Fruit fly (Drosophila melanogaster) whole organism, embryonic: ENCODE measurements around the gene aln.
A peak's percentile ranks its signal among the peaks of the same experiment; 100 is the strongest.

Experiments used
- B-H2 ChIP-seq: fragments of 200-800 bp; sonication (Bioruptor generic); optimal IDR thresholded peaks from 2 replicates; lab custom pipeline; 2018; ENCODE audit warnings: missing biosample characterization, mild to moderate bottlenecking, missing genetic modification characterization
- Bdp1 ChIP-seq: fragments of 200-800 bp; sonication (Bioruptor generic); optimal IDR thresholded peaks from 3 replicates; lab custom pipeline; 2016; ENCODE audit warnings: missing biosample characterization, missing genetic modification characterization
- BtbVII ChIP-seq: fragments of 200-800 bp; sonication (Bioruptor generic); optimal IDR thresholded peaks from 3 replicates; lab custom pipeline; 2017; ENCODE audit warnings: missing biosample characterization, mild to moderate bottlenecking, missing genetic modification characterization
- CG10274 ChIP-seq: fragments of 200-800 bp; sonication (Bioruptor generic); optimal IDR thresholded peaks from 3 replicates; lab custom pipeline; 2017; ENCODE audit warnings: missing biosample characterization, mild to moderate bottlenecking, missing genetic modification characterization
- CG10431 ChIP-seq: fragments of 200-800 bp; sonication (Bioruptor generic); optimal IDR thresholded peaks from 3 replicates; lab custom pipeline; 2018; ENCODE audit warnings: missing biosample characterization, mild to moderate bottlenecking, missing genetic modification characterization
- CG11696 ChIP-seq: fragments of 200-800 bp; sonication (Bioruptor generic); IDR thresholded peaks from 2 replicates; pipeline ENCODE4 v1.3.6; 2022; ENCODE audit warnings: missing biosample characterization, missing genetic modification characterization
- CG12942 ChIP-seq: fragments of 200-800 bp; sonication (Bioruptor generic); optimal IDR thresholded peaks from 3 replicates; lab custom pipeline; 2016; ENCODE audit warnings: missing biosample characterization, missing genetic modification characterization
- CG17612 ChIP-seq: fragments of 200-800 bp; sonication (Bioruptor generic); IDR thresholded peaks from 2 replicates; pipeline ENCODE4 v1.3.6; 2022; ENCODE audit warnings: missing biosample characterization, missing genetic modification characterization
- CG2116 ChIP-seq: fragments of 200-800 bp; sonication (Bioruptor generic); optimal IDR thresholded peaks from 3 replicates; lab custom pipeline; 2018; ENCODE audit warnings: missing biosample characterization, mild to moderate bottlenecking, missing genetic modification characterization
- CG2120 ChIP-seq: fragments of 200-800 bp; sonication (Bioruptor generic); optimal IDR thresholded peaks from 3 replicates; lab custom pipeline; 2016; ENCODE audit warnings: missing biosample characterization, missing genetic modification characterization
- CG2129 ChIP-seq: fragments of 200-800 bp; sonication (Bioruptor generic); IDR thresholded peaks from 2 replicates; pipeline ENCODE4 v1.3.6; 2022; ENCODE audit warnings: missing biosample characterization, missing genetic modification characterization; ENCODE audit not compliant: partially characterized antibody
- CG2199 ChIP-seq: fragments of 200-800 bp; sonication (Bioruptor generic); IDR thresholded peaks from 3 replicates; pipeline ENCODE4 v1.3.6; 2022; ENCODE audit warnings: missing biosample characterization, missing genetic modification characterization
- CG2202 ChIP-seq: fragments of 200-800 bp; sonication (Bioruptor generic); optimal IDR thresholded peaks from 2 replicates; lab custom pipeline; 2018; ENCODE audit warnings: missing biosample characterization, mild to moderate bottlenecking, missing genetic modification characterization
- CG2712 ChIP-seq: fragments of 200-800 bp; optimal IDR thresholded peaks from 3 replicates; lab custom pipeline; 2019; ENCODE audit warnings: missing biosample characterization, mild to moderate bottlenecking, missing genetic modification characterization, moderate library complexity
- CG31441 ChIP-seq: fragments of 200-800 bp; sonication (Bioruptor generic); IDR thresholded peaks from 2 replicates; pipeline ENCODE4 v1.3.6; 2022; ENCODE audit warnings: missing biosample characterization, missing genetic modification characterization
- CG32767 ChIP-seq: fragments of 200-800 bp; sonication (Bioruptor generic); IDR thresholded peaks from 2 replicates; pipeline ENCODE4 v1.3.6; 2022; ENCODE audit warnings: missing biosample characterization, missing genetic modification characterization
- CG4404 ChIP-seq: fragments of 200-800 bp; sonication (Bioruptor generic); IDR thresholded peaks from 2 replicates; pipeline ENCODE4 v1.3.6; 2022; ENCODE audit warnings: missing biosample characterization, missing genetic modification characterization
- CG6689 ChIP-seq: fragments of 200-800 bp; sonication (Bioruptor generic); IDR thresholded peaks from 2 replicates; pipeline ENCODE4 v1.3.6; 2022; ENCODE audit warnings: missing biosample characterization, missing genetic modification characterization
- CG8359 ChIP-seq: fragments of 200-800 bp; sonication (Bioruptor generic); optimal IDR thresholded peaks from 2 replicates; lab custom pipeline; 2017; ENCODE audit warnings: missing biosample characterization, mild to moderate bottlenecking, missing genetic modification characterization, borderline replicate concordance
- CG8388 ChIP-seq: fragments of 200-800 bp; sonication (Bioruptor generic); optimal IDR thresholded peaks from 2 replicates; lab custom pipeline; 2019; ENCODE audit warnings: missing biosample characterization, mild to moderate bottlenecking, missing genetic modification characterization, moderate library complexity
- CHES-1-like ChIP-seq: fragments of 200-800 bp; sonication (Bioruptor generic); optimal IDR thresholded peaks from 2 replicates; lab custom pipeline; 2016; ENCODE audit warnings: missing biosample characterization, missing genetic modification characterization
- CrebB ChIP-seq: fragments of 200-800 bp; sonication (Bioruptor generic); optimal IDR thresholded peaks from 3 replicates; lab custom pipeline; 2018; ENCODE audit warnings: missing biosample characterization, mild to moderate bottlenecking, missing genetic modification characterization
- D ChIP-seq, 2 experiments: fragments of 200-800 bp in 1 of 2; fragments of >200 bp in 1 of 2; sonication (Bioruptor generic) in 1 of 2; optimal IDR thresholded peaks; 2 replicates in 1 of 2; 3 replicates in 1 of 2; lab custom pipeline; 2017; ENCODE audit warnings: mild to moderate bottlenecking in 1 of 2, missing biosample characterization in 1 of 2, missing genetic modification characterization in 1 of 2, missing genetic modification reagents in 1 of 2
- Dip3 ChIP-seq: fragments of 200-800 bp; sonication (Bioruptor generic); optimal IDR thresholded peaks from 3 replicates; lab custom pipeline; 2016; ENCODE audit warnings: missing biosample characterization, missing genetic modification characterization
- Doc3 ChIP-seq: fragments of 200-800 bp; sonication (Bioruptor generic); IDR thresholded peaks from 3 replicates; pipeline ENCODE4 v1.3.6; 2022; ENCODE audit warnings: missing biosample characterization, missing genetic modification characterization; ENCODE audit not compliant: partially characterized antibody
- H2.0 ChIP-seq: fragments of 200-800 bp; sonication (Bioruptor generic); IDR thresholded peaks from 2 replicates; pipeline ENCODE4 v1.3.6; 2022; ENCODE audit warnings: missing biosample characterization, missing genetic modification characterization
- Meics ChIP-seq: fragments of 200-800 bp; sonication (Bioruptor generic); optimal IDR thresholded peaks from 2 replicates; lab custom pipeline; 2017; ENCODE audit warnings: missing biosample characterization, mild to moderate bottlenecking, missing genetic modification characterization
- Mrtf ChIP-seq: fragments of 200-800 bp; sonication (Bioruptor generic); IDR thresholded peaks from 3 replicates; pipeline ENCODE4 v1.3.6; 2022; ENCODE audit warnings: missing biosample characterization, missing genetic modification characterization
- NC2β ChIP-seq: fragments of 200-800 bp; sonication (Bioruptor generic); optimal IDR thresholded peaks from 2 replicates; lab custom pipeline; 2016; ENCODE audit warnings: missing biosample characterization, missing genetic modification characterization
- Sry-β ChIP-seq: fragments of 200-800 bp; sonication (Bioruptor generic); optimal IDR thresholded peaks from 2 replicates; lab custom pipeline; 2018; ENCODE audit warnings: missing biosample characterization, mild to moderate bottlenecking, missing genetic modification characterization, moderate library complexity
- Usf ChIP-seq: fragments of 200-800 bp; sonication (Bioruptor generic); optimal IDR thresholded peaks from 2 replicates; lab custom pipeline; 2017; ENCODE audit warnings: missing genotype, missing biosample characterization, missing genetic modification characterization
- al ChIP-seq: fragments of 200-800 bp; sonication (Bioruptor generic); IDR thresholded peaks from 2 replicates; pipeline ENCODE4 v1.3.6; 2022; ENCODE audit warnings: missing biosample characterization, missing genetic modification characterization
- ci ChIP-seq: fragments of 200-800 bp; sonication (Bioruptor generic); IDR thresholded peaks from 3 replicates; pipeline ENCODE4 v1.3.6; 2022; ENCODE audit warnings: missing biosample characterization, missing genetic modification characterization
- ems ChIP-seq: fragments of 200-800 bp; sonication (Bioruptor generic); optimal IDR thresholded peaks from 3 replicates; lab custom pipeline; 2016; ENCODE audit warnings: missing biosample characterization, missing genetic modification characterization
- gem ChIP-seq: fragments of 200-800 bp; sonication (Bioruptor generic); optimal IDR thresholded peaks from 2 replicates; lab custom pipeline; 2019; ENCODE audit warnings: missing biosample characterization, mild to moderate bottlenecking, missing genetic modification characterization, moderate library complexity
- grn ChIP-seq: fragments of 200-800 bp; sonication (Bioruptor generic); optimal IDR thresholded peaks from 3 replicates; lab custom pipeline; 2017; ENCODE audit warnings: missing biosample characterization, missing genetic modification characterization
- gro ChIP-seq: fragments of 200-800 bp; sonication (Bioruptor generic); optimal IDR thresholded peaks from 2 replicates; lab custom pipeline; 2016; ENCODE audit warnings: missing biosample characterization, missing genetic modification characterization
- gsb ChIP-seq: fragments of 200-800 bp; sonication (Bioruptor generic); IDR thresholded peaks from 2 replicates; pipeline ENCODE4 v1.3.6; 2022; ENCODE audit warnings: missing biosample characterization, missing genetic modification characterization
- gsb-n ChIP-seq: fragments of 200-800 bp; sonication (Bioruptor generic); optimal IDR thresholded peaks from 3 replicates; lab custom pipeline; 2018; ENCODE audit warnings: missing biosample characterization, mild to moderate bottlenecking, missing genetic modification characterization
- inv ChIP-seq: fragments of 200-800 bp; sonication (Bioruptor generic); IDR thresholded peaks from 2 replicates; pipeline ENCODE4 v1.3.6; 2022; ENCODE audit warnings: missing biosample characterization, missing genetic modification characterization; ENCODE audit not compliant: partially characterized antibody
- jigr1 ChIP-seq: fragments of 200-800 bp; sonication (Bioruptor generic); IDR thresholded peaks from 3 replicates; pipeline ENCODE4 v1.3.6; 2022; ENCODE audit warnings: missing biosample characterization, missing genetic modification characterization
- jumu ChIP-seq: fragments of 200-800 bp; sonication (Bioruptor generic); optimal IDR thresholded peaks from 3 replicates; lab custom pipeline; 2016; ENCODE audit warnings: missing biosample characterization, missing genetic modification characterization
- knrl ChIP-seq: fragments of 200-800 bp; sonication (Bioruptor generic); IDR thresholded peaks from 3 replicates; pipeline ENCODE4 v1.3.6; 2022; ENCODE audit warnings: missing biosample characterization, missing genetic modification characterization; ENCODE audit not compliant: partially characterized antibody
- mam ChIP-seq: fragments of 200-800 bp; sonication (Bioruptor generic); optimal IDR thresholded peaks from 3 replicates; lab custom pipeline; 2016; ENCODE audit warnings: missing biosample characterization, missing genetic modification characterization
- nerfin-1 ChIP-seq: fragments of 200-800 bp; sonication (Bioruptor generic); optimal IDR thresholded peaks from 3 replicates; lab custom pipeline; 2019; ENCODE audit warnings: missing biosample characterization, mild to moderate bottlenecking, missing genetic modification characterization, moderate library complexity
- phol ChIP-seq: fragments of 200-800 bp; sonication (Bioruptor generic); optimal IDR thresholded peaks from 3 replicates; lab custom pipeline; 2018; ENCODE audit warnings: missing biosample characterization, mild to moderate bottlenecking, missing genetic modification characterization, moderate library complexity
- pros ChIP-seq: fragments of 200-800 bp; sonication (Bioruptor generic); optimal IDR thresholded peaks from 3 replicates; lab custom pipeline; 2019; ENCODE audit warnings: missing biosample characterization, mild to moderate bottlenecking, missing genetic modification characterization, moderate library complexity
- pzg ChIP-seq: fragments of 200-800 bp; sonication (Bioruptor generic); optimal IDR thresholded peaks from 3 replicates; lab custom pipeline; 2018; ENCODE audit warnings: missing biosample characterization, mild to moderate bottlenecking, missing genetic modification characterization, moderate library complexity
- row ChIP-seq: fragments of 200-800 bp; sonication (Bioruptor generic); IDR thresholded peaks from 3 replicates; pipeline ENCODE4 v1.3.6; 2022; ENCODE audit warnings: missing biosample characterization, missing genetic modification characterization
- tio ChIP-seq: fragments of 200-800 bp; sonication (Bioruptor generic); optimal IDR thresholded peaks from 2 replicates; lab custom pipeline; 2017; ENCODE audit warnings: missing biosample characterization, missing genetic modification characterization, inconsistent platforms
- trem ChIP-seq: fragments of 200-800 bp; optimal IDR thresholded peaks from 3 replicates; lab custom pipeline; 2019; ENCODE audit warnings: missing biosample characterization, mild to moderate bottlenecking, missing genetic modification characterization, moderate library complexity

The aln gene

DNA sequence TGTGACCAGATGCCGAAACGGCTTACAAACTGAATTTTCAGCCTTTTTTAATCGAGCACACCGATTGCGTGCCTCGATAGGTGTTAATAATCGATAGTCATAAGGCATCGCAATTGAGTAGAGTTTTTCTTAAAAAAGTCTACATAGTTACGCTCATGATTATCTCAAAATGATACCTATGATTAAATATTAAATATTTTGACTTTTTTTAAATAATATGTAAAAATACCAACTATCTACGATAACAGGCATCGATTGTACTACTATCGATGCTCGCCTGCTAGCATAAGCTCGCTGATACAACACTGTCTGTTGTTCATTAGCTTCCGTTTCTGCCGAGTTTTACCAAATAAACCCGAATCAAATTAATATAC lies 41.1 kb downstream of the aln start (continued):
- TF ChIP-seq grn (GFP tag; lab: Kevin White, UChicago) (no peak), CG6689 (GFP tag; lab: Robert Waterston, UW) (no peak), mam (GFP tag; lab: Kevin White, UChicago) (no peak), nerfin-1 (tag; lab: Kevin White, UChicago) (peak; percentile 37), CG2202 (tag; lab: Kevin White, UChicago) (no peak), gsb (GFP tag; lab: Robert Waterston, UW) (no peak; the same call in 1 of the 2 replicates), Usf (no peak), inv (GFP tag; lab: Robert Waterston, UW) (peak; percentile 68), CG2116 (GFP tag; lab: Kevin White, UChicago) (peak; percentile 66), pzg (GFP tag; lab: Kevin White, UChicago) (peak; percentile 63), Bdp1 (GFP tag; lab: Kevin White, UChicago) (no peak), trem (peak; percentile 65), NC2β (GFP tag; lab: Kevin White, UChicago) (no peak), CG8359 (GFP tag; lab: Kevin White, UChicago) (no peak), CG10274 (GFP tag; lab: Kevin White, UChicago) (peak; percentile 38), D (optimal IDR thresholded peaks at IDR 0.05; lab: Kevin White, UChicago) (no peak), D (GFP tag; optimal IDR thresholded peaks at IDR 0.05; lab: Kevin White, UChicago) (no peak), B-H2 (GFP tag; lab: Kevin White, UChicago) (peak; percentile 69), pros (GFP tag; lab: Kevin White, UChicago) (no peak), ci (peak; percentile 78), CG11696 (GFP tag; lab: Robert Waterston, UW) (no peak), CG31441 (GFP tag; lab: Robert Waterston, UW) (peak; percentile 58; the same call in 1 of the 2 replicates), ems (GFP tag; lab: Kevin White, UChicago) (no peak), gem (tag; lab: Kevin White, UChicago) (peak; percentile 11), knrl (peak; percentile 89), jigr1 (GFP tag; lab: Robert Waterston, UW) (no peak), gro (GFP tag; lab: Kevin White, UChicago) (no peak), CG17612 (GFP tag; lab: Robert Waterston, UW) (no peak), Doc3 (GFP tag; lab: Robert Waterston, UW) (peak; percentile 82), phol (peak; percentile 66), CG10431 (GFP tag; lab: Kevin White, UChicago) (no peak), CHES-1-like (GFP tag; lab: Kevin White, UChicago) (no peak), jumu (GFP tag; lab: Kevin White, UChicago) (no peak), H2.0 (GFP tag; lab: Robert Waterston, UW) (peak; percentile 36; the same call in 1 of the 2 replicates), CG2199 (no peak), CG4404 (GFP tag; lab: Robert Waterston, UW) (no peak), Mrtf (GFP tag; lab: Robert Waterston, UW) (0 out of 3 replicates have a peak, but pooled peaks have one; percentile 48), Meics (GFP tag; lab: Kevin White, UChicago) (peak; percentile 65), CG8388 (GFP tag; lab: Kevin White, UChicago) (peak; percentile 6), CG32767 (GFP tag; lab: Robert Waterston, UW) (no peak), CG2120 (GFP tag; lab: Kevin White, UChicago) (no peak), BtbVII (GFP tag; lab: Kevin White, UChicago) (peak; percentile 61), CG2129 (GFP tag; lab: Robert Waterston, UW) (peak; percentile 43), Sry-β (GFP tag; lab: Kevin White, UChicago) (peak; percentile 17), CrebB (tag; lab: Kevin White, UChicago) (no peak), tio (GFP tag; lab: Kevin White, UChicago) (no peak), CG12942 (GFP tag; lab: Kevin White, UChicago) (no peak), gsb-n (no peak), al (GFP tag; lab: Robert Waterston, UW) (0 out of 2 replicates have a peak, but pooled peaks have one; percentile 27), Dip3 (GFP tag; lab: Kevin White, UChicago) (no peak), CG2712 (tag; lab: Kevin White, UChicago) (peak; percentile 49), row (GFP tag; lab: Robert Waterston, UW) (no peak)
